Fruit fly (Drosophila melanogaster): ENCODE results near the gene klu.

The klu gene

dm6 chr3L:10962031-10962679 is 46.8 kb downstream of the klu start:
- TF ChIP-seq CG8159 (tag; optimal IDR thresholded peaks at IDR 0.05) (peak; percentile 12), D1 (tag; optimal IDR thresholded peaks at IDR 0.05) (no peak), Pif1A (GFP tag; optimal IDR thresholded peaks at IDR 0.05) (no peak), Pif1B (GFP tag; optimal IDR thresholded peaks at IDR 0.05) (no peak), CG15710 (tag; optimal IDR thresholded peaks at IDR 0.05) (peak; percentile 1)

dm6 chr3L:10959660-10960059 is 49.3 kb downstream of the klu start:
- no peak for TF ChIP-seq CG14655 (GFP tag; optimal IDR thresholded peaks at IDR 0.05)
- TF ChIP-seq Pif1B (GFP tag; optimal IDR thresholded peaks at IDR 0.05), result no peak
- TF ChIP-seq CG8301 (tag; optimal IDR thresholded peaks at IDR 0.05), result no peak
- TF ChIP-seq gl (tag; optimal IDR thresholded peaks at IDR 0.05), result no peak

- TF ChIP-seq EcR (GFP tag; optimal IDR thresholded peaks at IDR 0.05) (no peak), fd96Ca (GFP tag; IDR thresholded peaks at IDR 0.05) (no peak), Snoo (tag; optimal IDR thresholded peaks at IDR 0.05) (peak; percentile 5), CG13204 (GFP tag; optimal IDR thresholded peaks at IDR 0.05) (no peak), CG17806 (tag; optimal IDR thresholded peaks at IDR 0.05) (no peak), CG8159 (tag; optimal IDR thresholded peaks at IDR 0.05) (peak; percentile 2), CG9948 (tag; optimal IDR thresholded peaks at IDR 0.05) (no peak)
Observed at dm6 chr3L:10958672-10959274, 50.2 kb downstream of the klu start.

- TF ChIP-seq Pif1B (GFP tag; optimal IDR thresholded peaks at IDR 0.05) (no peak), gl (tag; optimal IDR thresholded peaks at IDR 0.05) (no peak)
Observed at dm6 chr3L:10957843-10958242, 51.1 kb downstream of the klu start.

- no peak for TF ChIP-seq Pif1B (GFP tag; optimal IDR thresholded peaks at IDR 0.05)
- no peak for TF ChIP-seq CG14655 (GFP tag; optimal IDR thresholded peaks at IDR 0.05)
- no peak for TF ChIP-seq Pif1A (GFP tag; optimal IDR thresholded peaks at IDR 0.05)
- no peak for TF ChIP-seq gl (tag; optimal IDR thresholded peaks at IDR 0.05)
- no peak for TF ChIP-seq CG13204 (GFP tag; optimal IDR thresholded peaks at IDR 0.05)
- TF ChIP-seq CG12605 (GFP tag; IDR thresholded peaks at IDR 0.05), result no peak
- no peak for TF ChIP-seq CG32121 (GFP tag; IDR thresholded peaks at IDR 0.05)
- no peak for TF ChIP-seq CG9948 (tag; optimal IDR thresholded peaks at IDR 0.05)
- no peak for TF ChIP-seq CG15710 (tag; optimal IDR thresholded peaks at IDR 0.05)
Observed at dm6 chr3L:10956558-10956957, 52.4 kb downstream of the klu start.

dm6 chr3L:10953628-10954129 is 55.3 kb downstream of the klu start:
- no peak for TF ChIP-seq Pif1B (GFP tag; optimal IDR thresholded peaks at IDR 0.05)
- no peak for TF ChIP-seq CG15710 (tag; optimal IDR thresholded peaks at IDR 0.05)
- TF ChIP-seq CG8159 (tag; optimal IDR thresholded peaks at IDR 0.05), result no peak
- no peak for TF ChIP-seq Pif1A (GFP tag; optimal IDR thresholded peaks at IDR 0.05)
- TF ChIP-seq CG17806 (tag; optimal IDR thresholded peaks at IDR 0.05), result no peak
- TF ChIP-seq CG32121 (GFP tag; IDR thresholded peaks at IDR 0.05), result no peak
- TF ChIP-seq Ets98B (GFP tag; IDR thresholded peaks at IDR 0.05), result no peak
- TF ChIP-seq CG34367 (tag; optimal IDR thresholded peaks at IDR 0.05), result no peak
- TF ChIP-seq CG14655 (GFP tag; optimal IDR thresholded peaks at IDR 0.05), result no peak
- TF ChIP-seq gl (tag; optimal IDR thresholded peaks at IDR 0.05), result no peak
- TF ChIP-seq Snoo (tag; optimal IDR thresholded peaks at IDR 0.05), result no peak
- no peak for TF ChIP-seq CG12605 (GFP tag; IDR thresholded peaks at IDR 0.05)
- TF ChIP-seq CG8301 (tag; optimal IDR thresholded peaks at IDR 0.05), result no peak
- TF ChIP-seq CG13204 (GFP tag; optimal IDR thresholded peaks at IDR 0.05), result no peak
- TF ChIP-seq EcR (GFP tag; optimal IDR thresholded peaks at IDR 0.05), result no peak
- TF ChIP-seq fd96Ca (GFP tag; IDR thresholded peaks at IDR 0.05), result no peak

- TF ChIP-seq CG17806 (tag; optimal IDR thresholded peaks at IDR 0.05) (peak; percentile 6), CG12605 (GFP tag; IDR thresholded peaks at IDR 0.05) (no peak), Pif1B (GFP tag; optimal IDR thresholded peaks at IDR 0.05) (peak; percentile 25), gl (tag; optimal IDR thresholded peaks at IDR 0.05) (no peak), Snoo (tag; optimal IDR thresholded peaks at IDR 0.05) (peak; percentile 36), CG32121 (GFP tag; IDR thresholded peaks at IDR 0.05) (no peak), CG8159 (tag; optimal IDR thresholded peaks at IDR 0.05) (peak; percentile 65), EcR (GFP tag; optimal IDR thresholded peaks at IDR 0.05) (peak; percentile 2), rn (GFP tag; IDR thresholded peaks at IDR 0.05) (no peak), Pif1A (GFP tag; optimal IDR thresholded peaks at IDR 0.05) (peak; percentile 21), CG14655 (GFP tag; optimal IDR thresholded peaks at IDR 0.05) (no peak), CG34367 (tag; optimal IDR thresholded peaks at IDR 0.05) (peak; percentile 31), CG8301 (tag; optimal IDR thresholded peaks at IDR 0.05) (no peak), CG9948 (tag; optimal IDR thresholded peaks at IDR 0.05) (peak; percentile 3), CG15710 (tag; optimal IDR thresholded peaks at IDR 0.05) (peak; percentile 55)
Observed at dm6 chr3L:10952106-10952653, 56.8 kb downstream of the klu start.

Measured in whole organism, pupa.